Worm (Caenorhabditis elegans) whole organism, L1 larva: ENCODE data around the gene Y43F8B.22.
A peak's percentile ranks its signal among the peaks of the same experiment; 100 is the strongest.

Experiments
- ama-1 ChIP-seq: fragments of 150-350 bp; optimal IDR thresholded peaks from 2 replicates; lab custom pipeline; 2014
- efl-1 ChIP-seq, 4 experiments: fragments of 150-350 bp; optimal IDR thresholded peaks in 3 of 4; peaks in 1 of 4; 1 replicate in 1 of 4; 2 replicates in 3 of 4; lab custom pipeline; 2014; ENCODE audit warnings: missing biosample characterization in 2 of 4, missing genetic modification characterization in 2 of 4, missing genetic modification reagents in 2 of 4
- fkh-8 ChIP-seq: sonication (generic microtip); optimal IDR thresholded peaks from 2 replicates; lab custom pipeline; 2016; ENCODE audit warnings: mild to moderate bottlenecking, missing genetic modification characterization, missing compliant biosample characterization
- jun-1 ChIP-seq: fragments of 150-350 bp; optimal IDR thresholded peaks from 2 replicates; lab custom pipeline; 2014; ENCODE audit warnings: missing biosample characterization, missing genetic modification reagents, missing genetic modification characterization
- lin-14 ChIP-seq: fragments of 200-800 bp; sonication (Bioruptor generic); optimal IDR thresholded peaks from 2 replicates; lab custom pipeline; 2018; ENCODE audit warnings: mild to moderate bottlenecking, missing genetic modification characterization, moderate library complexity, missing compliant biosample characterization
- lin-15B ChIP-seq: fragments of 150-350 bp; sonication (generic microtip); optimal IDR thresholded peaks from 3 replicates; lab custom pipeline; 2014; ENCODE audit warnings: missing biosample characterization, missing genetic modification characterization
- mef-2 ChIP-seq: fragments of 150-350 bp; optimal IDR thresholded peaks from 2 replicates; lab custom pipeline; 2014; ENCODE audit warnings: missing biosample characterization, missing genetic modification characterization
- nhr-11 ChIP-seq: fragments of 150-350 bp; optimal IDR thresholded peaks from 2 replicates; lab custom pipeline; 2014; ENCODE audit warnings: missing biosample characterization, missing genetic modification characterization
- nhr-77 ChIP-seq: fragments of 150-350 bp; optimal IDR thresholded peaks from 2 replicates; lab custom pipeline; 2014; ENCODE audit warnings: missing biosample characterization, missing genetic modification characterization
- pax-3 ChIP-seq: fragments of 200-800 bp; sonication (Bioruptor generic); optimal IDR thresholded peaks from 2 replicates; lab custom pipeline; 2018; ENCODE audit warnings: mild to moderate bottlenecking, missing genetic modification characterization, moderate library complexity, missing compliant biosample characterization
- pqm-1 ChIP-seq: sonication (generic microtip); optimal IDR thresholded peaks from 3 replicates; lab custom pipeline; 2017; ENCODE audit warnings: missing biosample characterization, missing genetic modification characterization
- snu-23 ChIP-seq: sonication (generic microtip); optimal IDR thresholded peaks from 2 replicates; lab custom pipeline; 2016; ENCODE audit warnings: missing genetic modification characterization, missing compliant biosample characterization
- ztf-4 ChIP-seq: fragments of 150-350 bp; optimal IDR thresholded peaks from 2 replicates; lab custom pipeline; 2014; ENCODE audit warnings: missing biosample characterization, missing genetic modification characterization

DNA sequence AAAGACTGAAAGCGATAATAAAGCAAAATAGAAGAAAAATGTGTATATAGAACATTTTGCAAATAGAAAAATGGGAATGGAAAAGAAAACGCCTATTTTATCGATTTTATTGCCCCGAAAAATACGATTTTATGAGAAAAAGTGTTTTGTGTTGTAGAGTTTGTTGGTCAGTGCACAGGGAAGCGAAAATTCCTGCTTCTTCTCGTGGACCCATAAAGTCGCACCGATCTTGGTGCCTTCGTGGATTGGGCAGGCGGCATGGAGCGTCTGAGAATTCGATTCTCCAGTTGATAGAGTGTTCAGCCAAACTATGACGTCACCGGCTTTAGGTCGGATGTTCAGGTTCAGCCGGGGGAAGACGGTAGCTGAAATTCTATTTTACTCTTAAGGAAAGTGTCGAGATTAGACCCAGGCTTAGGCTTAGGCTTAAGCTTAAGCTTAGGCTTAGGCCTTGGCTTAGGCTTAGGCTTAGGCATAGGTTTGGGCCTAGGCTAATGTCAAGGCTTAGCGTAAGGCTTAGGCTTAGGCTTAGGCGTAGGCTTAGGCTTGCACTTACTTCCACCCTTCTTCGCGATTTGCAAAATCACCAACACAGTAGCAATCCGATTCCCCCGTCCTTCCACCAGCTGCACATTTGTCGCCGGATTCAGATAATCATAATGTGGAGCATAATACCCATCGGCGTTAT is 29.8 kb downstream of the Y43F8B.22 start, which contains the start of gene Y43F8B.19:
- TF ChIP-seq snu-23 (GFP tag; lab: Kevin White, UChicago), result no peak
- TF ChIP-seq lin-15B, result no peak
- no peak for TF ChIP-seq pqm-1 (tag; lab: Kevin White, UChicago)
- TF ChIP-seq jun-1, result no peak
- no peak for TF ChIP-seq lin-14
- TF ChIP-seq fkh-8 (tag; lab: Kevin White, UChicago), result no peak
- no peak for TF ChIP-seq mef-2 (tag; lab: Kevin White, UChicago)
- TF ChIP-seq ztf-4, result no peak
- no peak for TF ChIP-seq efl-1 (optimal IDR thresholded peaks at IDR 0.05; lab: Kevin White, UChicago)
- TF ChIP-seq efl-1 (GFP tag; optimal IDR thresholded peaks at IDR 0.05 in 1 of 2; lab: Kevin White, UChicago), result peak in 1 of 2 experiments; percentile 6
- TF ChIP-seq ama-1 (lab: Kevin White, UChicago), result no peak
- TF ChIP-seq pax-3 (tag; lab: Kevin White, UChicago), result no peak
- TF ChIP-seq nhr-77 (tag; lab: Kevin White, UChicago), result no peak
- no peak for TF ChIP-seq nhr-11 (tag; lab: Kevin White, UChicago)
